Fruit fly (Drosophila melanogaster): ENCODE data around the gene CG9222.
A peak's percentile ranks its signal among the peaks of the same experiment; 100 is the strongest.

The CG9222 gene

dm6 chr2L:6098479-6099269 is 32.1 kb upstream of the CG9222 start, which contains the start of gene CG9175:
Gene CG9175, minus strand, starts transcription at chr2L:6098966.
- peak; percentile 56 for TF ChIP-seq noc (tag; optimal IDR thresholded peaks at IDR 0.05)

- TF ChIP-seq noc (tag; optimal IDR thresholded peaks at IDR 0.05), result no peak
These were observed 31.6 kb upstream of the CG9222 start for dm6 chr2L:6099270-6099644.

dm6 chr2L:6100202-6100689 is 30.6 kb upstream of the CG9222 start, which contains the start of gene stai:
Gene stai, plus strand, starts transcription at chr2L:6100377.
- no peak for TF ChIP-seq noc (tag; optimal IDR thresholded peaks at IDR 0.05)

dm6 chr2L:6109313-6109847 is 21.4 kb upstream of the CG9222 start:
- TF ChIP-seq noc (tag; optimal IDR thresholded peaks at IDR 0.05), result no peak

- TF ChIP-seq noc (tag; optimal IDR thresholded peaks at IDR 0.05), result no peak
These were observed 20.0 kb upstream of the CG9222 start for dm6 chr2L:6110781-6111180.

dm6 chr2L:6118212-6118611 is 12.6 kb upstream of the CG9222 start, which contains the start of gene CG31642:
Gene CG31642, plus strand, starts transcription at chr2L:6118512.
- no peak for TF ChIP-seq noc (tag; optimal IDR thresholded peaks at IDR 0.05)

dm6 chr2L:6124815-6125214 is 6.0 kb upstream of the CG9222 start, which contains the start of gene Arpc4:
Gene Arpc4, plus strand, starts transcription at chr2L:6125132.
- TF ChIP-seq noc (tag; optimal IDR thresholded peaks at IDR 0.05), result no peak

- no peak for TF ChIP-seq noc (tag; optimal IDR thresholded peaks at IDR 0.05)
These were observed 3.3 kb upstream of the CG9222 start, which contains the start of gene WDR79 for dm6 chr2L:6127478-6127877. Gene WDR79, minus strand, starts transcription at chr2L:6127775.

- TF ChIP-seq noc (tag; optimal IDR thresholded peaks at IDR 0.05), result no peak
These were observed 8.3 kb downstream of the CG9222 start, which contains the start of gene CG13991 for dm6 chr2L:6139082-6139481. Gene CG13991, plus strand, starts transcription at chr2L:6139382.

- no peak for TF ChIP-seq noc (tag; optimal IDR thresholded peaks at IDR 0.05)
These were observed 20.8 kb downstream of the CG9222 start, which contains the start of gene Muc26B for dm6 chr2L:6151669-6152068. Gene Muc26B, plus strand, starts transcription at chr2L:6151969.

- no peak for TF ChIP-seq noc (tag; optimal IDR thresholded peaks at IDR 0.05)
These were observed 24.2 kb downstream of the CG9222 start, which contains the start of gene CG31639 for dm6 chr2L:6155041-6155440. Gene CG31639, minus strand, starts transcription at chr2L:6155141.

- no peak for TF ChIP-seq noc (tag; optimal IDR thresholded peaks at IDR 0.05)
These were observed 29.3 kb downstream of the CG9222 start, which contains the start of gene CG13989 for dm6 chr2L:6160100-6160499. Gene CG13989, plus strand, starts transcription at chr2L:6160400.

dm6 chr2L:6165686-6166085 is 34.9 kb downstream of the CG9222 start:
- TF ChIP-seq noc (tag; optimal IDR thresholded peaks at IDR 0.05), result no peak

- no peak for TF ChIP-seq noc (tag; optimal IDR thresholded peaks at IDR 0.05)
These were observed 38.3 kb downstream of the CG9222 start for dm6 chr2L:6169119-6169518.

- TF ChIP-seq noc (tag; optimal IDR thresholded peaks at IDR 0.05), result no peak
These were observed 40.3 kb downstream of the CG9222 start for dm6 chr2L:6171166-6171565.

dm6 chr2L:6172996-6173395 is 42.2 kb downstream of the CG9222 start:
- no peak for TF ChIP-seq noc (tag; optimal IDR thresholded peaks at IDR 0.05)

- TF ChIP-seq noc (tag; optimal IDR thresholded peaks at IDR 0.05), result no peak
These were observed 45.6 kb downstream of the CG9222 start for dm6 chr2L:6176408-6176807.

Data from whole organism, larva.